Worm (Caenorhabditis elegans) whole organism, early embryonic: ENCODE data around the gene manf-1.

Experiments used
- F13C5.2 ChIP-seq: sonication (generic microtip); optimal IDR thresholded peaks from 2 replicates; lab custom pipeline; 2017; ENCODE audit warnings: mild to moderate bottlenecking, missing genetic modification characterization, inconsistent platforms, missing compliant biosample characterization
- aly-1 ChIP-seq: sonication (generic microtip); optimal IDR thresholded peaks from 2 replicates; lab custom pipeline; 2016; ENCODE audit warnings: missing genetic modification characterization, missing compliant biosample characterization
- ama-1 ChIP-seq: fragments of 150-350 bp; optimal IDR thresholded peaks from 2 replicates; lab custom pipeline; 2014
- ceh-13 ChIP-seq: fragments of 200-800 bp; sonication (Bioruptor generic); optimal IDR thresholded peaks from 2 replicates; lab custom pipeline; 2018; ENCODE audit warnings: mild to moderate bottlenecking, missing genetic modification characterization, missing compliant biosample characterization
- ceh-36 ChIP-seq: sonication (generic microtip); optimal IDR thresholded peaks from 2 replicates; lab custom pipeline; 2016; ENCODE audit warnings: missing genetic modification characterization, inconsistent platforms, missing compliant biosample characterization
- flt-1 ChIP-seq: fragments of 200-800 bp; sonication (Bioruptor generic); IDR thresholded peaks from 2 replicates; pipeline ENCODE4 v1.3.6; 2022; ENCODE audit warnings: missing genetic modification characterization, missing compliant biosample characterization
- hmbx-1 ChIP-seq: sonication (generic microtip); optimal IDR thresholded peaks from 2 replicates; lab custom pipeline; 2016; ENCODE audit warnings: mild to moderate bottlenecking, missing genetic modification characterization, missing compliant biosample characterization
- hnd-1 ChIP-seq: sonication (generic microtip); optimal IDR thresholded peaks from 2 replicates; lab custom pipeline; 2016; ENCODE audit warnings: missing genetic modification characterization, missing compliant biosample characterization
- pes-1 ChIP-seq: fragments of 200-800 bp; sonication (Bioruptor generic); IDR thresholded peaks from 2 replicates; pipeline ENCODE4 v1.3.6; 2022; ENCODE audit warnings: missing genetic modification reagents, missing genetic modification characterization, missing compliant biosample characterization
- sea-1 ChIP-seq: fragments of 200-800 bp; sonication (Bioruptor generic); conservative IDR thresholded peaks from 2 replicates; pipeline ENCODE4 v1.3.6; 2022; ENCODE audit warnings: missing genetic modification characterization, missing compliant biosample characterization
- tbx-37 ChIP-seq: fragments of 200-800 bp; sonication (Bioruptor generic); conservative IDR thresholded peaks from 2 replicates; pipeline ENCODE4 v1.3.6; 2022; ENCODE audit warnings: missing genetic modification reagents, missing genetic modification characterization, missing compliant biosample characterization
- tra-4 ChIP-seq: sonication (generic microtip); optimal IDR thresholded peaks from 2 replicates; lab custom pipeline; 2017; ENCODE audit warnings: missing genetic modification characterization, missing compliant biosample characterization

DNA sequence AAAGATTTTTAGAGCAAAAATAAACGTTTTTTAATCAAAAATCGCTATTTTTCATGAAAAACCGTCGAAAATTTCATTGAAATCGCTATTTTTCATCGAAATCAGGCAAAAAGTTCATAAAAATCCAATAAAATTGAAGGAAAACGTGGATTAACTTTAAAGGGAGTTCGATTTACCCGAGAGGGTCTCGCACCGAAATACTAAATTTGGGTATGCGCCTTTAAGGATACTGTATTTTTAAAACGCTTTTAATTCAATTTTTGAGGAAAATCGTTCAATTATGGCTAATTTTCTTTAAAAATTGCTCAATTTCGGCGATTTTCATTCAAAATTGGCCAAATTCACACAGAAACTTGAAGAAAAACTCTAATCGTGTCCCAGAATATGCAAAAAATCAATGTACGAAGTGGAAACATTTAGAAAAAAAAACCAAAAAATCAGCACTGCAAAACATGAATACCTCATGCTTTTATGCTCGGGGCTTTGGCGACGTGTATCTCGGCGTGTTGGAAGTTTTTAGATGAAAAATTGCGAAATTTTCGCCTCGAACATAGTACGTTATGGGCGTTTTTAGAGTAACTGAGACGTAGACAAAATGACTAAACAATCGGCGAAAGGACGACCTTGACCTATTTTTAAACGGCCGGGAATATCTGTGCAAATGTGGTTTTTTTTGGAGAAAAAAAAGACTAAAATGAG, 35.3 kb downstream of the manf-1 start:
- no peak for TF ChIP-seq ama-1
- no peak for TF ChIP-seq tra-4 (tag; lab: Kevin White, UChicago)
- TF ChIP-seq ceh-13: no peak
- TF ChIP-seq F13C5.2 (tag; lab: Kevin White, UChicago): no peak
- TF ChIP-seq hmbx-1 (tag; lab: Kevin White, UChicago): no peak
- no peak for TF ChIP-seq aly-1
- TF ChIP-seq tbx-37: no peak
- no peak for TF ChIP-seq hnd-1 (tag; lab: Kevin White, UChicago)
- TF ChIP-seq pes-1 (GFP tag; lab: Robert Waterston, UW): no peak
- TF ChIP-seq ceh-36 (tag; lab: Kevin White, UChicago): no peak
- no peak for TF ChIP-seq sea-1 (GFP tag; lab: Robert Waterston, UW)
- TF ChIP-seq flt-1 (GFP tag; lab: Robert Waterston, UW): no peak
